Worm (Caenorhabditis elegans): ENCODE data around the gene F09A5.2.

F09A5.2 gene

ce11 chrX:13182012-13182411 lies 47.1 kb downstream of the F09A5.2 start:
- TF ChIP-seq rnt-1 (tag; optimal IDR thresholded peaks at IDR 0.05), result no peak

All from whole organism, late embryonic.